Worm (Caenorhabditis elegans) whole organism, L2 larva: ENCODE data around the gene F44E2.10.

Experiments used
- C34F6.9 ChIP-seq: fragments of 150-350 bp; optimal IDR thresholded peaks from 2 replicates; lab custom pipeline; 2014; ENCODE audit warnings: missing biosample characterization, missing genetic modification characterization
- F13H6.1 ChIP-seq: sonication (generic microtip); optimal IDR thresholded peaks from 2 replicates; lab custom pipeline; 2016; ENCODE audit warnings: missing genetic modification characterization, missing compliant biosample characterization
- R02D3.7 ChIP-seq: fragments of 150-350 bp; optimal IDR thresholded peaks from 2 replicates; lab custom pipeline; 2014; ENCODE audit warnings: missing biosample characterization, missing genetic modification characterization
- Y55F3AM.14 ChIP-seq: fragments of 200-800 bp; sonication (Bioruptor generic); optimal IDR thresholded peaks from 2 replicates; lab custom pipeline; 2018; ENCODE audit warnings: mild to moderate bottlenecking, missing genetic modification characterization, missing compliant biosample characterization
- ZK546.5 ChIP-seq: sonication (generic microtip); optimal IDR thresholded peaks from 2 replicates; lab custom pipeline; 2017; ENCODE audit warnings: missing biosample characterization, missing genetic modification characterization
- alr-1 ChIP-seq: fragments of 150-350 bp; optimal IDR thresholded peaks from 2 replicates; lab custom pipeline; 2014; ENCODE audit warnings: missing biosample characterization, missing genetic modification characterization
- aly-2 ChIP-seq: fragments of 150-350 bp; optimal IDR thresholded peaks from 2 replicates; lab custom pipeline; 2014; ENCODE audit warnings: missing biosample characterization, missing genetic modification characterization
- ama-1 ChIP-seq: fragments of 150-350 bp; optimal IDR thresholded peaks from 2 replicates; lab custom pipeline; 2018; ENCODE audit warnings: inconsistent platforms
- blmp-1 ChIP-seq: sonication (generic microtip); optimal IDR thresholded peaks from 2 replicates; lab custom pipeline; 2017; ENCODE audit warnings: missing genetic modification characterization, mild to moderate bottlenecking, missing compliant biosample characterization, antibody characterized with exemption, moderate library complexity; ENCODE audit not compliant: insufficient read depth
- ceh-16 ChIP-seq: fragments of 150-350 bp; optimal IDR thresholded peaks from 2 replicates; lab custom pipeline; 2014; ENCODE audit warnings: missing biosample characterization, missing genetic modification characterization
- ceh-82 ChIP-seq: fragments of 150-350 bp; optimal IDR thresholded peaks from 2 replicates; lab custom pipeline; 2014; ENCODE audit warnings: missing biosample characterization, missing genetic modification characterization
- crh-2 ChIP-seq: sonication (generic microtip); optimal IDR thresholded peaks from 2 replicates; lab custom pipeline; 2017; ENCODE audit warnings: missing biosample characterization, missing genetic modification characterization
- dmd-4 ChIP-seq: sonication (generic microtip); optimal IDR thresholded peaks from 2 replicates; lab custom pipeline; 2017; ENCODE audit warnings: missing biosample characterization, missing genetic modification characterization
- egl-27 ChIP-seq: sonication (generic microtip); optimal IDR thresholded peaks from 3 replicates; lab custom pipeline; 2017; ENCODE audit warnings: missing biosample characterization, missing genetic modification reagents, missing genetic modification characterization
- elt-1 ChIP-seq: fragments of 150-350 bp; optimal IDR thresholded peaks from 2 replicates; lab custom pipeline; 2014; ENCODE audit warnings: missing biosample characterization, missing genetic modification characterization
- elt-3 ChIP-seq: sonication (generic microtip); optimal IDR thresholded peaks from 2 replicates; lab custom pipeline; 2017; ENCODE audit warnings: missing biosample characterization, missing genetic modification characterization
- fos-1 ChIP-seq: fragments of 150-350 bp; optimal IDR thresholded peaks from 2 replicates; lab custom pipeline; 2014; ENCODE audit warnings: missing biosample characterization, missing genetic modification characterization
- gmeb-1 ChIP-seq: fragments of 150-350 bp; optimal IDR thresholded peaks from 2 replicates; lab custom pipeline; 2014; ENCODE audit warnings: missing biosample characterization, missing genetic modification characterization
- lin-11 ChIP-seq: fragments of 150-350 bp; sonication (generic microtip); optimal IDR thresholded peaks from 2 replicates; lab custom pipeline; 2014; ENCODE audit warnings: missing biosample characterization, missing genetic modification characterization, inconsistent platforms, mixed read lengths
- lin-13 ChIP-seq: fragments of 150-350 bp; optimal IDR thresholded peaks from 2 replicates; lab custom pipeline; 2014; ENCODE audit warnings: missing biosample characterization, missing genetic modification reagents, missing genetic modification characterization
- lin-39 ChIP-seq: fragments of 150-350 bp; optimal IDR thresholded peaks from 2 replicates; lab custom pipeline; 2014; ENCODE audit warnings: missing biosample characterization, missing genetic modification reagents, missing genetic modification characterization
- lsy-2 ChIP-seq, 2 experiments: fragments of 150-350 bp in 1 of 2; sonication (generic microtip) in 1 of 2; optimal IDR thresholded peaks; 2 replicates each; lab custom pipeline; 2014 to 2017; ENCODE audit warnings: missing biosample characterization in 2 of 2, missing genetic modification characterization in 2 of 2
- mab-5 ChIP-seq: fragments of 150-350 bp; optimal IDR thresholded peaks from 2 replicates; lab custom pipeline; 2014; ENCODE audit warnings: missing biosample characterization, missing genetic modification characterization
- mbf-1 ChIP-seq: sonication (generic microtip); optimal IDR thresholded peaks from 2 replicates; lab custom pipeline; 2017; ENCODE audit warnings: missing biosample characterization, missing genetic modification characterization
- mdl-1 ChIP-seq, 2 experiments: fragments of 150-350 bp in 1 of 2; sonication (generic microtip) in 1 of 2; optimal IDR thresholded peaks; 2 replicates each; lab custom pipeline; 2017; ENCODE audit warnings: missing biosample characterization in 2 of 2, missing genetic modification characterization in 2 of 2
- nhr-10 ChIP-seq: sonication (generic microtip); optimal IDR thresholded peaks from 2 replicates; lab custom pipeline; 2017; ENCODE audit warnings: missing biosample characterization, missing genetic modification characterization
- nhr-11 ChIP-seq: fragments of 150-350 bp; optimal IDR thresholded peaks from 2 replicates; lab custom pipeline; 2014; ENCODE audit warnings: missing biosample characterization, missing genetic modification characterization
- nhr-12 ChIP-seq: fragments of 150-350 bp; optimal IDR thresholded peaks from 2 replicates; lab custom pipeline; 2014; ENCODE audit warnings: missing biosample characterization, missing genetic modification characterization
- nhr-129 ChIP-seq: fragments of 150-350 bp; optimal IDR thresholded peaks from 2 replicates; lab custom pipeline; 2014; ENCODE audit warnings: missing biosample characterization, missing genetic modification characterization
- nhr-21 ChIP-seq: fragments of 150-350 bp; optimal IDR thresholded peaks from 2 replicates; lab custom pipeline; 2014; ENCODE audit warnings: missing biosample characterization, missing genetic modification characterization
- nhr-23 ChIP-seq: fragments of 150-350 bp; optimal IDR thresholded peaks from 2 replicates; lab custom pipeline; 2014; ENCODE audit warnings: missing biosample characterization, missing genetic modification reagents, missing genetic modification characterization
- nhr-237 ChIP-seq: fragments of 150-350 bp; optimal IDR thresholded peaks from 2 replicates; lab custom pipeline; 2014; ENCODE audit warnings: missing biosample characterization, missing genetic modification characterization
- nhr-25 ChIP-seq: fragments of 150-350 bp; sonication (generic microtip); optimal IDR thresholded peaks from 3 replicates; lab custom pipeline; 2014; ENCODE audit warnings: missing biosample characterization, missing genetic modification characterization
- nhr-6 ChIP-seq: fragments of 150-350 bp; optimal IDR thresholded peaks from 2 replicates; lab custom pipeline; 2014; ENCODE audit warnings: missing biosample characterization, missing genetic modification characterization
- nhr-77 ChIP-seq: fragments of 150-350 bp; optimal IDR thresholded peaks from 2 replicates; lab custom pipeline; 2014; ENCODE audit warnings: missing biosample characterization, missing genetic modification characterization
- peb-1 ChIP-seq: fragments of 150-350 bp; optimal IDR thresholded peaks from 2 replicates; lab custom pipeline; 2014; ENCODE audit warnings: missing biosample characterization, missing genetic modification characterization
- sem-4 ChIP-seq: fragments of 150-350 bp; optimal IDR thresholded peaks from 2 replicates; lab custom pipeline; 2014; ENCODE audit warnings: missing biosample characterization, missing genetic modification reagents, missing genetic modification characterization
- skn-1 ChIP-seq: sonication (generic microtip); optimal IDR thresholded peaks from 2 replicates; lab custom pipeline; 2017; ENCODE audit warnings: missing biosample characterization, missing genetic modification characterization
- sma-3 ChIP-seq: sonication (generic microtip); optimal IDR thresholded peaks from 2 replicates; lab custom pipeline; 2016; ENCODE audit warnings: missing genetic modification reagents, missing genetic modification characterization, missing compliant biosample characterization
- sma-9 ChIP-seq, 2 experiments: fragments of 150-350 bp in 1 of 2; sonication (generic microtip) in 1 of 2; optimal IDR thresholded peaks; 2 replicates each; lab custom pipeline; 2014 to 2016; ENCODE audit warnings: missing genetic modification characterization in 2 of 2, mild to moderate bottlenecking in 1 of 2, missing biosample characterization in 1 of 2, missing compliant biosample characterization in 1 of 2, missing genetic modification reagents in 1 of 2, moderate library complexity in 1 of 2
- snpc-4 ChIP-seq: fragments of 150-350 bp; optimal IDR thresholded peaks from 2 replicates; lab custom pipeline; 2014; ENCODE audit warnings: missing biosample characterization, missing genetic modification characterization
- unc-39 ChIP-seq: fragments of 150-350 bp; optimal IDR thresholded peaks from 2 replicates; lab custom pipeline; 2014; ENCODE audit warnings: missing biosample characterization, missing genetic modification characterization
- unc-55 ChIP-seq: fragments of 150-350 bp; sonication (generic microtip); optimal IDR thresholded peaks from 3 replicates; lab custom pipeline; 2014; ENCODE audit warnings: missing biosample characterization, missing genetic modification reagents, missing genetic modification characterization
- unc-62 ChIP-seq: fragments of 150-350 bp; optimal IDR thresholded peaks from 2 replicates; lab custom pipeline; 2014; ENCODE audit warnings: missing biosample characterization, missing genetic modification reagents, missing genetic modification characterization
- zag-1 ChIP-seq: fragments of 150-350 bp; optimal IDR thresholded peaks from 2 replicates; lab custom pipeline; 2014; ENCODE audit warnings: missing biosample characterization, missing genetic modification characterization
- ztf-1 ChIP-seq: fragments of 200-800 bp; sonication (Bioruptor generic); conservative IDR thresholded peaks from 2 replicates; pipeline ENCODE4 v1.3.6; 2022; ENCODE audit warnings: missing genetic modification characterization, missing compliant biosample characterization
- ztf-11 ChIP-seq: sonication (generic microtip); optimal IDR thresholded peaks from 2 replicates; lab custom pipeline; 2017; ENCODE audit warnings: missing biosample characterization, missing genetic modification characterization
- ztf-4 ChIP-seq: fragments of 150-350 bp; optimal IDR thresholded peaks from 2 replicates; lab custom pipeline; 2014; ENCODE audit warnings: missing biosample characterization, missing genetic modification characterization

F44E2.10 gene

ce11 chrIII:8795595-8796141, 35.2 kb downstream of the F44E2.10 start:
- TF ChIP-seq Y55F3AM.14 (peak; percentile 94), unc-55 (GFP tag; lab: Kevin White, UChicago) (peak; percentile 96), elt-1 (tag; lab: Kevin White, UChicago) (no peak), ztf-4 (tag; lab: Kevin White, UChicago) (peak; percentile 96), mbf-1 (tag; lab: Kevin White, UChicago) (no peak), aly-2 (no peak), lin-11 (tag; lab: Kevin White, UChicago) (peak; percentile 87), lsy-2 (tag; optimal IDR thresholded peaks at IDR 0.05; lab: Kevin White, UChicago) (peak; percentile 83 to 95), lin-13 (GFP tag; lab: Kevin White, UChicago) (peak; percentile 95), blmp-1 (tag; lab: Kevin White, UChicago) (peak; percentile 87), elt-3 (tag; lab: Kevin White, UChicago) (no peak), ceh-82 (tag; lab: Kevin White, UChicago) (peak; percentile 39), gmeb-1 (peak; percentile 77), peb-1 (tag; lab: Kevin White, UChicago) (no peak), ztf-1 (GFP tag; lab: Robert Waterston, UW) (no peak), crh-2 (peak; percentile 96), nhr-77 (tag; lab: Kevin White, UChicago) (peak; percentile 65), nhr-12 (tag; lab: Kevin White, UChicago) (no peak), lin-39 (peak; percentile 48), unc-39 (tag; lab: Kevin White, UChicago) (peak; percentile 64), nhr-237 (tag; lab: Kevin White, UChicago) (peak; percentile 54), snpc-4 (peak; percentile 95), ztf-11 (peak; percentile 13), zag-1 (tag; lab: Kevin White, UChicago) (peak; percentile 98), dmd-4 (tag; lab: Kevin White, UChicago) (no peak), unc-62 (GFP tag; lab: Kevin White, UChicago) (peak; percentile 98), nhr-11 (no peak), sma-9 (GFP tag; optimal IDR thresholded peaks at IDR 0.05; lab: Kevin White, UChicago) (peak; percentile 99), sma-9 (tag; optimal IDR thresholded peaks at IDR 0.05; lab: Kevin White, UChicago) (peak; percentile 84), mdl-1 (tag; optimal IDR thresholded peaks at IDR 0.05; lab: Kevin White, UChicago) (peak; percentile 91 to 94), nhr-129 (peak; percentile 90), alr-1 (tag; lab: Kevin White, UChicago) (peak; percentile 85), F13H6.1 (tag; lab: Kevin White, UChicago) (peak; percentile 99), nhr-21 (peak; percentile 98), nhr-25 (tag; lab: Kevin White, UChicago) (peak; percentile 97), C34F6.9 (peak; percentile 97), nhr-6 (tag; lab: Kevin White, UChicago) (peak; percentile 94), R02D3.7 (tag; lab: Kevin White, UChicago) (peak; percentile 31), ama-1 (lab: Kevin White, UChicago) (peak; percentile 82), ceh-16 (tag; lab: Kevin White, UChicago) (peak; percentile 67), mab-5 (tag; lab: Kevin White, UChicago) (peak; percentile 87), ZK546.5 (peak; percentile 63), egl-27 (tag; lab: Kevin White, UChicago) (peak; percentile 97), nhr-10 (peak; percentile 29), skn-1 (no peak), nhr-23 (tag; lab: Kevin White, UChicago) (no peak), sem-4 (tag; lab: Kevin White, UChicago) (peak; percentile 98), fos-1 (peak; percentile 97), sma-3 (GFP tag; lab: Kevin White, UChicago) (peak; percentile 96)
